Worm (Caenorhabditis elegans): ENCODE results near the gene fbxc-55.
"Not testable (repeated sequence)": the region's sequence is repeated elsewhere in the genome, so short reads cannot be mapped to it uniquely, and the experiment has no call there.

Gene fbxc-55

DNA sequence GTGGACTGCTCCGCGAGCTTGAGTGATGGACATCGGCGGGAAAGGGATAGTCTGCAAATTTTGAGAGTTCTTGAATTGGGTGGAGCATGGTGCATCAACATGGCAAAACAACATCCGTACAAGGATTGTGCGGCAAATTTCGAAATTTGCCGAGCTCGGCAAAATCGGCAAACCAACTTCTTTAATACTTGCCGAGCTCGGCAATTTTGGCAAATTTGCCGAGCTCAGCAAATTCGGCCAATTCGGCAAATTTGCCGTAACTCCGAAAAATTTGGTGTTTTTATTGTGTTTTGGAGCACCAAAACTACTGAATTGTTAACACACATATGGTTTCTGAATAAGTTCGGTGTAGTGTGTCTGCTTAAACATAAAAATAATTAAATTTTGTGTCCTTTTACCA, at the start of gene fbxc-55:
TSS of gene fbxc-55 (minus strand) at position 101 of the 400 bp plus-strand sequence.
- no peak for TF ChIP-seq unc-62 (GFP tag; optimal IDR thresholded peaks at IDR 0.05)

ce11 chrII:3215762-3216161, 45.8 kb upstream of the fbxc-55 start, which contains the start of gene ZC239.3:
Gene ZC239.3 (plus strand): TSS chrII:3216062.
- TF ChIP-seq unc-62 (GFP tag; optimal IDR thresholded peaks at IDR 0.05): not testable (repeated sequence)

DNA sequence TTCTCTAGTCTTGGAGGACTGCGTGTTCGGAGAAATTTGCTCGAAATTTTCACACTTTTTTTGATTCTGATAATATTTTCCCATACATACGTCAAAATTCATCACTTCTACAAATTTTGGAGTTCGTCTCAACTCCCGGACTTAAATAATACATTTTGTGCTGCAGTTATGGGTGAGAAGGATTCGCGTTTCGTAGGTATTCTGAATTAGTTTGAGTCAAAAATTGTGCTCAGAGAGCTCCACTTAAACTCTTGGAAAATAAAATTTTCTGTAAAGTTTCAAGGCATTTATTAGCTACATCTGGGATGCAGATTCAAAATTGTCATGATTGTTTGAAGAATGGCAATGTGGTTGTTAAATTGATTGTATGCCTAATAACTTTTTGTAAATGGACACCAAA, 43.9 kb upstream of the fbxc-55 start, which contains the start of gene ZC239.4:
TSS of gene ZC239.4 (plus strand) at position 301 of the 400 bp plus-strand sequence.
- no peak for TF ChIP-seq unc-62 (GFP tag; optimal IDR thresholded peaks at IDR 0.05)

DNA sequence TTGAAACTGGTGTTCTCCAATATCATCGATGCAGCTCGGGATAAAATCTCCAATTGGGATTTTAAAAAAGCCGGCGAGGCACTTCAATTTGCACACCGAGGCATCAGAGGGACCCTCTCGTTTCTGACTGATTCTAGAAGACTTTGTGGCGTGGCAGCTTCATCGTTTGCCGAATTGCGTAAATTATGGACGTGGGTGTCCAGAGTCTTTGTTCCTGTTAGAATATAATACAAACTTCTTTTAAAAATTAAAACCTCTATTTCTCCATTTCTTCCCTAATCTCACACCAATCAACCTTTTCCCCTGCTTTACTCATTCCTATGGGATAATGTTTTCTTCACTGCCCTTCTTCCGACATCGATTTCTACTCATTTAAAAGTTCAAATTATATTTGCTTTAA, 40.4 kb upstream of the fbxc-55 start, which contains the start of gene ZC239.5:
TSS of gene ZC239.5 (plus strand) at position 301 of the 400 bp plus-strand sequence.
- no peak for TF ChIP-seq unc-62 (GFP tag; optimal IDR thresholded peaks at IDR 0.05)

DNA sequence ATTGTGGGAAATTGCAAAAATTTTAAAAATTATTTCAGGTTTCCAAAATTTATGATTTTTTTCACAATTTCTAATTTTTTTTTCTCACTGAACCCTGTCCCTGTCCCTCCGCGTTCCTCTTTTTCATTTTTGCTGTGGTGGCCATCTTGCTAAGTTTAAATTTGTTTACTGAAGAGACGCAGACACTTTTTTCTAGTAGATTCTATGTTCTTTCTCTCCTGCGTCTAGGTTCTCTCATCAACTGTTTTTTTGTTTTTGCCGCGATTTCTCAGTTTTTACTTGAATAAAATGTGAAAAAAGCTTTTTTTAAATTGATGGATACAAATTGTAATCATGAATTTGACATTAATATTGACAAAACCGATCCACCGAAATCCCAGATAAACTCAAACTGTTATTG, 39.3 kb upstream of the fbxc-55 start, which contains the start of gene ZC239.6:
TSS of gene ZC239.6 (plus strand) at position 381 of the 400 bp plus-strand sequence.
- TF ChIP-seq unc-62 (GFP tag; optimal IDR thresholded peaks at IDR 0.05): no peak

DNA sequence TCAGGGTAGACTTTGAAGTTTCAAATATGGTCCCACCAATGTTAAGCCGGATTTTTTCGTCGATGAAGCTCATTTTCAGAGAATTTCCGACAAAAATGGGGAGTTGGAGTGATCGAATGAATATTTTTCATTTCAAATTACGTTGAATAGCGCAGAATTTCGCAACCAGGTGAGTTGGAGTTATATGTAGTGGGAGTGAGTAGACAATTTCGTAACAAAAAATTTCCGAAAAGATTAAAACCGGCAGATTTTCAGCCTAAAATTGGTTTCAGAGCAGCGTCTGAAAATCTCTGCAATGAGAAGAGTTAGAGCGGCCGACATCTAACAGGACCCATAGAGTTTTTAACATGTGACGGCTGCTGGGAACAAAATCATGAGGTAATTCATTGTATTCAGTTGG, 38.7 kb upstream of the fbxc-55 start, which contains the start of gene sdz-35:
TSS of gene sdz-35 (minus strand) at position 101 of the 400 bp plus-strand sequence.
- TF ChIP-seq unc-62 (GFP tag; optimal IDR thresholded peaks at IDR 0.05): no peak

ce11 chrII:3206423-3206989, 36.5 kb upstream of the fbxc-55 start, which contains the start of the genes ZC239.20 and ZC239.21:
Gene ZC239.20 (minus strand): TSS chrII:3206523.
Gene ZC239.21 (plus strand): TSS chrII:3206939.
- TF ChIP-seq unc-62 (GFP tag; optimal IDR thresholded peaks at IDR 0.05): no peak

DNA sequence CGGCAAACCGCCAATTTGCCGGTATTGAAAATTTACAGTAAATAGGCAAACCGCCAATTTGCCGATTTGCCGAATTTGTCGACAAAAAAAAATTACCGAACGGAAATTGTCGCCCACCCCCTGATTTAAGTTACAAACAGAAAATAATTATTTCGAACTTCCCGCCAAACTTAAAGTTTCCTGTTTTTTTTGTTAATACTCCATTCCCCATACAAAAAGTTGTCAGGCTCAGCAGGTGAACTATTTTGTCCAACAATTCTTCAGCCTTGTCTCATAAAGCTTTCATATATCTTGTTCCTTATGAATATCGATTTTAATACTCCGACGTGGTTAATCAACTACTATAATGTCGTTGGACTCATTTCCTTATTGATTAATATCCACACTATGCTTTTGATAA, 33.4 kb upstream of the fbxc-55 start, which contains the start of gene sri-50:
TSS of gene sri-50 (plus strand) at position 301 of the 400 bp plus-strand sequence.
- no peak for TF ChIP-seq unc-62 (GFP tag; optimal IDR thresholded peaks at IDR 0.05)

DNA sequence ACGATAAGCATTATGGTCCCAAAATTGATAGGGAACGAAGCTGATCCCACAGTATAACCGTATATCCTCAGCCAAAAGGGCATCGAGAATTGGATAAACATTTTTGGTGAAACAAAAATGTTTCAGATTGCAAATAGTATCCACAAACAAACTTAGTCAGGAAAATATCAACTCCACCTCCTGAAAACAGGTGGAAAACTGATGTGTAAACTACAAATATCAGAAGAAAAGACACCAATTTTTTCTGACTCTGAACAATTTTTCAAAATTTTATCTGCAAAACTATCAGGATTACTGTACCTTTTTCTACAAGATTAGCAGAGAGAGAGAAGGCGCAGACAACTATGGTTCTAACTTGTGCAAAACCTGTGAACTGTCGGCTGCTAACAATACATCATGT, 32.5 kb upstream of the fbxc-55 start, which contains the start of gene sri-53:
TSS of gene sri-53 (minus strand) at position 101 of the 400 bp plus-strand sequence.
- no peak for TF ChIP-seq unc-62 (GFP tag; optimal IDR thresholded peaks at IDR 0.05)

DNA sequence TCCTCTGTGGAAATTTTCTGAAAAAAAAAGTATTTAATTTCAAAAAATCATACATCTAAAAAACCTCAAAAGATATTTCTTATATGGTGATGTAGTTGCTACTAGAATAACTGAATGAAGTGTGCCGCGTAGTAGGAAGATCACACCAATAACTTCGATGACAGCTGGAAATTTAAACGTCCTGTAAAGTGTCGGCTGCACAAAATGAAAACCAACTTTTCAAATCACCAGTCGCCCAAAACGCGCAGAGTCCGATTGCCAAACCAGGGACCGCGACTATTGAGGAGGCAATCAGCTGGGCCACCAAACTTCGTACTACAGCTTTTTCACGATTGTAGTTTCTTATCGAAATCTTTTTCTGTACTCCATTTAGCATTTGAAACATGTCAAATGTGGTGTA, 31.3 kb upstream of the fbxc-55 start, which contains the start of gene sri-48:
TSS of gene sri-48 (minus strand) at position 101 of the 400 bp plus-strand sequence.
- not testable (repeated sequence) for TF ChIP-seq unc-62 (GFP tag; optimal IDR thresholded peaks at IDR 0.05)

DNA sequence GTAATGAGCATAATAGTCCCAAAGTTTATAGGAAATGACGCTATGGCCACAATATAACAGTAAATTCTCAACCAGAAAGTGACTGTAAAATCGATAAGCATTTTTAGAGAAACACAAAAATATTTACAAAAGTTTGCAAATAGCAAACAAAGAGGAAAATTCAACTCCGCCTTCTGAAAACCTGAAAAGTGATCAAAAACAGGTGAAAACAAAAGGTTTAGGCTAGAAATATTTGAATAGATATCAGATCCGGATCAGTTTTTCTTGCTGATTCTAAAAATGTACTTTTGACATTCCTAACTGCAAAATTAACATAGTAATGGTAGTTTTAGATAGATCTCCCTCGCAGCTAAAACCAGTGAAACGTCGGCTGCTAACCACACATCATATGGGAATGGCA, 29.0 kb upstream of the fbxc-55 start, which contains the start of gene sri-51:
TSS of gene sri-51 (minus strand) at position 101 of the 400 bp plus-strand sequence.
- TF ChIP-seq unc-62 (GFP tag; optimal IDR thresholded peaks at IDR 0.05): no peak

DNA sequence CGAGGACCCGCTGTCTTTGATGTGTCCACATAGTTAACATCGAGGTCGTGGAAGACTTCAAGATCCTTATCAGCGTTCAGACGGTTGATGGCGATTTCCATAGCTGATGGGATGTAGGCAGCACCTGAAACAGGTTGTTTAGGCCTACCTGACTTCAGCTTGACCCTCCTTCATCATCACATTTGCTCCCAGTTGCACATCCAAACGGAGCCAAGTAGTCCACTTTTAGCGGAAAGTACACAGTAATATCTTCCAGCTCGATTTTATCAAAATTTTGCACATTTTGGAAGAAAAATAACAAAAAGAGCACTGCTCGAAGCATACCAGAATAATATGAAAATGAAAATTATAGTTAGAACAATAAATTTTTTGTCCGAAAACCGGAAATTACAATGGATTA, 27.0 kb upstream of the fbxc-55 start, which contains the start of gene gcy-15:
TSS of gene gcy-15 (minus strand) at position 101 of the 400 bp plus-strand sequence.
- no peak for TF ChIP-seq unc-62 (GFP tag; optimal IDR thresholded peaks at IDR 0.05)

- TF ChIP-seq unc-62 (GFP tag; optimal IDR thresholded peaks at IDR 0.05): no peak
These were observed 25.8 kb upstream of the fbxc-55 start for ce11 chrII:3195739-3196138.

ce11 chrII:3191544-3191943, 21.6 kb upstream of the fbxc-55 start, which contains the start of gene Y27F2A.9:
Gene Y27F2A.9 (minus strand): TSS chrII:3191644.
- not testable (repeated sequence) for TF ChIP-seq unc-62 (GFP tag; optimal IDR thresholded peaks at IDR 0.05)

DNA sequence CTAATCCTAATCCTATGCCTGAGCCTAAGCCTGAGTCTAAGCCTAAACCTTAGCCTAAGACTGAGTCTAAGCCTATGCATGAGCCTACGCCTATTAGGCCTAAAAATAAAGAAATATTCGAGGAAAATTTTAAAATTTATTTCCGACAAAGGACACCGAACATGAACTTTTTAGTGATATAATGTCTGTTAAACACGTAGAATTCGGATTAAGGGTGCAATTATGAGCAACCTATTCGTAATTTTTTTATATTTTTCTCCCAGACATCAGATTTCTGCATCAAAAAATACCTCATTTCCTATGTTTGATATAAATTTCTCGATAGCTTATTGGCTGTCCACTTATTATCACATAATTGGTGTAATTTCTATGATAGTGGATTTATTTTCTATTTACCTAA, 19.0 kb upstream of the fbxc-55 start, which contains the start of gene Y27F2A.11:
TSS of gene Y27F2A.11 (plus strand) at position 301 of the 400 bp plus-strand sequence.
- not testable (repeated sequence) for TF ChIP-seq unc-62 (GFP tag; optimal IDR thresholded peaks at IDR 0.05)

DNA sequence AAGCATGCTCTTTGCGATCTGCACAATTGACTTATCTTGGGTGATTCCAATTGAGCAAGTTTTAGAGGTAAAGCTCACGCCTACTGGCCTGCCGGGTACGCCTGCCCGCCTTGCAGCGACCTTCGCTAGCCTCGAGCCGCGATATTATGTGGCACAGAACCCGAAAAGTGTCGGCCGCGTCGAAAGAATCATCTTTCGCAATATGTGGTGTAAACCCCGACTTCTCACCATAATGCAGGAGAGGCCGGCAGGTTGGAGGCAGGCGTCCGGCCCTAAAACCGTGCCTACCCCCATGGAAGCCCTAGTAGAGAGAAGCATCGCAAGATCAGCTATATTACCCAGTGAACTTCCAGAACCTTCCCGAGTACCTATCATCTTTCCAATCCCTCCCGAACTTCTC, 15.9 kb upstream of the fbxc-55 start:
- no peak for TF ChIP-seq unc-62 (GFP tag; optimal IDR thresholded peaks at IDR 0.05)

DNA sequence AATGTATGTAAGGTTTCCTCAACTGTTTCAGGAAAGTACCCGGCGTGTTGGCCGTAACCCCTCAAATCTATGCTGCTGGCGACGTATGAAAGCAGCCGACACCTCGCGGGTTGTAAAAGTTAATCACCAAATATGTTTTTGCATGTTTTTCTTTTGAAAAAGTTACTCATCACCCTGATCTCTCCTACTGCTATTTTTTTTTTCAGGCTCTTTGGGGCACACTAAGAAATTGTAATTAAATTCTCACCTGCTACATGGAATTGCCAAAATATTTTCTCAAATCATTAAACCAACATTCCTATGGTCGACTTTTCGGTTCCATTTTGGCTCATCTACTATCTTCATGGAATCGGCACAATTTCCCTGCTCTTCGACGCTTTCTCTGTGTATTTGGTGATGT, 14.9 kb upstream of the fbxc-55 start, which contains the start of gene sri-78:
TSS of gene sri-78 (plus strand) at position 301 of the 400 bp plus-strand sequence.
- not testable (repeated sequence) for TF ChIP-seq unc-62 (GFP tag; optimal IDR thresholded peaks at IDR 0.05)

All from whole organism, dauer.